ENCODE assay signal across 1 fruit fly cellular context in the genomic region with DNA sequence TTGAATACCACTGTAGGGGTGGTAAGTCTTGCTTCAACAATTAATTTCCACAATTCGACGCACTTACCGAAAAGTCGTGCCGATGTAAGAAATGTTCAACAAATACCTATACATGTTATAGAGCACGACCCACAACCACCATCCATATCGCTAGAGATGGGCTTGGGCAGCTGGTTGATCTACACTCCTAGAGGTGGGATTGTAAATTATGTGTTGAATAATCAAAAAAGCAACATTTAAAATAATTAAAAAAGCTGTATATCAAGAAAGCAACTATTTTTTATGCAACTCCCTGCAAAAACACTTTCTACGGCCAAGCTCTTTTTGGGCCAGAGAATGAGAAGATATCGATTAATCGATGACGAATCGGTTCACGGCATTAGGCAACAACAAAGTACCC.
TF ChIP-seq lines count a peak whose summit lies in the region.

A gene (minus strand): TSS at position 174 of the 400 bp plus-strand sequence.
A gene (minus strand): TSS at position 290 of the 400 bp plus-strand sequence.
A gene (plus strand): TSS at position 376 of the 400 bp plus-strand sequence.

TF ChIP-seq in whole organism, embryonic, 481 proteins besides CTCF, POLR2A, EP300 and RAD21 (continued from another document and continues in another):
- peak; percentile 72 for TF ChIP-seq Awh (GFP tag; IDR thresholded peaks at IDR 0.05; lab: Robert Waterston, UW)
- no peak for TF ChIP-seq fru (optimal IDR thresholded peaks at IDR 0.05; lab: Kevin White, UChicago)
- peak; percentile 80 for TF ChIP-seq CG11695 (GFP tag; IDR thresholded peaks at IDR 0.05; lab: Robert Waterston, UW)
- peak; percentile 67 for TF ChIP-seq run (tag; optimal IDR thresholded peaks at IDR 0.05; lab: Kevin White, UChicago)
- TF ChIP-seq shn (GFP tag; optimal IDR thresholded peaks at IDR 0.05; lab: Kevin White, UChicago), result peak; percentile 80
- peak; percentile 66 for TF ChIP-seq Spps (tag; optimal IDR thresholded peaks at IDR 0.05; lab: Kevin White, UChicago)
- TF ChIP-seq CG3281 (GFP tag; optimal IDR thresholded peaks at IDR 0.05; lab: Kevin White, UChicago), result no peak
- no peak for TF ChIP-seq CG5180 (GFP tag; optimal IDR thresholded peaks at IDR 0.05; lab: Kevin White, UChicago)
- TF ChIP-seq tio (GFP tag; optimal IDR thresholded peaks at IDR 0.05; lab: Kevin White, UChicago), result no peak
- peak; percentile 91 for TF ChIP-seq jumu (GFP tag; optimal IDR thresholded peaks at IDR 0.05; lab: Kevin White, UChicago)
- TF ChIP-seq CG6683 (GFP tag; optimal IDR thresholded peaks at IDR 0.05; lab: Kevin White, UChicago), result peak; percentile 65
- peak in 1 of 2 experiments; percentile 27 for TF ChIP-seq insv (GFP tag; optimal IDR thresholded peaks at IDR 0.05; lab: Kevin White, UChicago)
- no peak for TF ChIP-seq CG7928 (GFP tag; optimal IDR thresholded peaks at IDR 0.05; lab: Kevin White, UChicago)
- peak; percentile 65 for TF ChIP-seq CG4730 (GFP tag; IDR thresholded peaks at IDR 0.05; lab: Robert Waterston, UW)
- TF ChIP-seq Antp (GFP tag; optimal IDR thresholded peaks at IDR 0.05; lab: Kevin White, UChicago), result peak; percentile 89
- no peak for TF ChIP-seq Deaf1 (tag; optimal IDR thresholded peaks at IDR 0.05; lab: Kevin White, UChicago)
- TF ChIP-seq kay (GFP tag; optimal IDR thresholded peaks at IDR 0.05; lab: Kevin White, UChicago), result peak; percentile 90
- peak; percentile 38 to 85 for TF ChIP-seq crp (GFP tag; optimal IDR thresholded peaks at IDR 0.05; lab: Kevin White, UChicago)
- TF ChIP-seq Fer3 (tag; optimal IDR thresholded peaks at IDR 0.05; lab: Kevin White, UChicago), result no peak
- peak; percentile 99 for TF ChIP-seq CG13287 (GFP tag; IDR thresholded peaks at IDR 0.05; lab: Robert Waterston, UW; ENCODE audit: partially characterized antibody)
- TF ChIP-seq CG12391 (tag; optimal IDR thresholded peaks at IDR 0.05; lab: Kevin White, UChicago), result peak; percentile 92
- TF ChIP-seq ro (GFP tag; IDR thresholded peaks at IDR 0.05; lab: Robert Waterston, UW), result no peak
- TF ChIP-seq nerfin-1 (tag; optimal IDR thresholded peaks at IDR 0.05; lab: Kevin White, UChicago), result peak; percentile 99
- TF ChIP-seq CG4617 (GFP tag; optimal IDR thresholded peaks at IDR 0.05; lab: Kevin White, UChicago; ENCODE audit: borderline replicate concordance), result peak; percentile 93
- TF ChIP-seq Myb (GFP tag; optimal IDR thresholded peaks at IDR 0.05; lab: Kevin White, UChicago), result peak; percentile 72
- TF ChIP-seq MBD-R2 (GFP tag; IDR thresholded peaks at IDR 0.05; lab: Robert Waterston, UW), result peak; percentile 95
- peak; percentile 73 for TF ChIP-seq ttk (GFP tag; IDR thresholded peaks at IDR 0.05; lab: Robert Waterston, UW)
- no peak for TF ChIP-seq CG11504 (tag; optimal IDR thresholded peaks at IDR 0.05; lab: Kevin White, UChicago)
- peak; percentile 54 for TF ChIP-seq disco-r (GFP tag; optimal IDR thresholded peaks at IDR 0.05; lab: Kevin White, UChicago)
- TF ChIP-seq MTF-1 (GFP tag; optimal IDR thresholded peaks at IDR 0.05; lab: Kevin White, UChicago; ENCODE audit: borderline replicate concordance), result peak; percentile 26
- TF ChIP-seq CG34224 (GFP tag; IDR thresholded peaks at IDR 0.05; lab: Robert Waterston, UW; ENCODE audit: partially characterized antibody), result peak; percentile 94
- peak; percentile 74 for TF ChIP-seq klu (GFP tag; IDR thresholded peaks at IDR 0.05; lab: Robert Waterston, UW)
- TF ChIP-seq CG6689 (GFP tag; IDR thresholded peaks at IDR 0.05; lab: Robert Waterston, UW), result peak; percentile 81
- no peak for TF ChIP-seq fd64A (GFP tag; optimal IDR thresholded peaks at IDR 0.05; lab: Kevin White, UChicago)
- TF ChIP-seq Meics (GFP tag; optimal IDR thresholded peaks at IDR 0.05; lab: Kevin White, UChicago), result no peak
- peak; percentile 78 for TF ChIP-seq gfzf (GFP tag; optimal IDR thresholded peaks at IDR 0.05; lab: Kevin White, UChicago)
- TF ChIP-seq cg (GFP tag; optimal IDR thresholded peaks at IDR 0.05; lab: Kevin White, UChicago), result no peak
- TF ChIP-seq CG7987 (GFP tag; optimal IDR thresholded peaks at IDR 0.05; lab: Kevin White, UChicago), result peak; percentile 40
- TF ChIP-seq CG8281 (tag; optimal IDR thresholded peaks at IDR 0.05; lab: Kevin White, UChicago), result no peak
- no peak for TF ChIP-seq schlank (tag; optimal IDR thresholded peaks at IDR 0.05; lab: Kevin White, UChicago)
- no peak for TF ChIP-seq PHDP (tag; optimal IDR thresholded peaks at IDR 0.05; lab: Kevin White, UChicago)
- TF ChIP-seq rib (GFP tag; IDR thresholded peaks at IDR 0.05; lab: Robert Waterston, UW), result peak; percentile 76
- TF ChIP-seq crol (GFP tag; IDR thresholded peaks at IDR 0.05; lab: Robert Waterston, UW), result no peak
- no peak for TF ChIP-seq zf30C (GFP tag; optimal IDR thresholded peaks at IDR 0.05; lab: Kevin White, UChicago)
- peak; percentile 74 for TF ChIP-seq trh (GFP tag; optimal IDR thresholded peaks at IDR 0.05; lab: Kevin White, UChicago)
- no peak for TF ChIP-seq yki (optimal IDR thresholded peaks at IDR 0.05; lab: Kevin White, UChicago)
- TF ChIP-seq CG7963 (GFP tag; IDR thresholded peaks at IDR 0.05; lab: Robert Waterston, UW; ENCODE audit: partially characterized antibody), result peak; percentile 54; the same call in 2 of the 3 replicates
- TF ChIP-seq CG4282 (GFP tag; optimal IDR thresholded peaks at IDR 0.05; lab: Kevin White, UChicago), result peak; percentile 71
- TF ChIP-seq CG7786 (GFP tag; optimal IDR thresholded peaks at IDR 0.05; lab: Kevin White, UChicago), result peak; percentile 89
- TF ChIP-seq emc (GFP tag; optimal IDR thresholded peaks at IDR 0.05; lab: Kevin White, UChicago), result peak; percentile 68
- TF ChIP-seq onecut (GFP tag; IDR thresholded peaks at IDR 0.05; lab: Robert Waterston, UW), result no peak
- peak; percentile 92 for TF ChIP-seq CG18011 (GFP tag; optimal IDR thresholded peaks at IDR 0.05; lab: Kevin White, UChicago)
- peak; percentile 36; the same call in 1 of the 2 replicates for TF ChIP-seq Drgx (GFP tag; IDR thresholded peaks at IDR 0.05; lab: Robert Waterston, UW)
- no peak for TF ChIP-seq ac (GFP tag; optimal IDR thresholded peaks at IDR 0.05; lab: Kevin White, UChicago)
- peak; percentile 74 for TF ChIP-seq CG1233 (GFP tag; optimal IDR thresholded peaks at IDR 0.05; lab: Kevin White, UChicago)
- 0 out of 2 replicates have a peak, but pooled peaks have one; percentile 40 for TF ChIP-seq gsb (GFP tag; IDR thresholded peaks at IDR 0.05; lab: Robert Waterston, UW)
- TF ChIP-seq eyg (GFP tag; optimal IDR thresholded peaks at IDR 0.05; lab: Kevin White, UChicago), result peak; percentile 57
- no peak for TF ChIP-seq CG7745 (tag; optimal IDR thresholded peaks at IDR 0.05; lab: Kevin White, UChicago)
- peak; percentile 84 for TF ChIP-seq Fer1 (GFP tag; optimal IDR thresholded peaks at IDR 0.05; lab: Kevin White, UChicago)
- TF ChIP-seq caup (GFP tag; optimal IDR thresholded peaks at IDR 0.05; lab: Kevin White, UChicago; ENCODE audit: severe bottlenecking), result no peak
- peak; percentile 87 for TF ChIP-seq CG10543 (GFP tag; optimal IDR thresholded peaks at IDR 0.05; lab: Kevin White, UChicago)
- peak; percentile 69 for TF ChIP-seq Six4 (GFP tag; optimal IDR thresholded peaks at IDR 0.05; lab: Kevin White, UChicago)
- TF ChIP-seq Eip74EF (GFP tag; optimal IDR thresholded peaks at IDR 0.05; lab: Kevin White, UChicago), result no peak
- peak; percentile 85 for TF ChIP-seq Atf3 (GFP tag; optimal IDR thresholded peaks at IDR 0.05; lab: Kevin White, UChicago)
- TF ChIP-seq CG2120 (GFP tag; optimal IDR thresholded peaks at IDR 0.05; lab: Kevin White, UChicago), result peak; percentile 95
- peak; percentile 94 for TF ChIP-seq chn (GFP tag; optimal IDR thresholded peaks at IDR 0.05; lab: Kevin White, UChicago)
- peak; percentile 76 for TF ChIP-seq CG4404 (GFP tag; IDR thresholded peaks at IDR 0.05; lab: Robert Waterston, UW)
- TF ChIP-seq CG17612 (GFP tag; IDR thresholded peaks at IDR 0.05; lab: Robert Waterston, UW), result no peak
- TF ChIP-seq br (optimal IDR thresholded peaks at IDR 0.05; lab: Kevin White, UChicago), result no peak
- TF ChIP-seq HLH54F (GFP tag; optimal IDR thresholded peaks at IDR 0.05; lab: Kevin White, UChicago), result peak; percentile 94
- TF ChIP-seq mam (GFP tag; optimal IDR thresholded peaks at IDR 0.05; lab: Kevin White, UChicago), result peak; percentile 93
- peak; percentile 25; the same call in 1 of the 2 replicates for TF ChIP-seq Ravus (GFP tag; IDR thresholded peaks at IDR 0.05; lab: Robert Waterston, UW)
- peak; percentile 78 for TF ChIP-seq zen (tag; optimal IDR thresholded peaks at IDR 0.05; lab: Kevin White, UChicago)
- TF ChIP-seq pan (optimal IDR thresholded peaks at IDR 0.05; lab: Kevin White, UChicago), result no peak
- TF ChIP-seq pan (GFP tag; optimal IDR thresholded peaks at IDR 0.05 in 1 of 2, IDR thresholded peaks at IDR 0.05 in 1 of 2), result peak in 1 of 2 experiments; percentile 80
- peak; percentile 83 for TF ChIP-seq kah (GFP tag; optimal IDR thresholded peaks at IDR 0.05; lab: Kevin White, UChicago)
- TF ChIP-seq btn (GFP tag; optimal IDR thresholded peaks at IDR 0.05; lab: Kevin White, UChicago), result peak; percentile 14
- TF ChIP-seq HLHmδ (GFP tag; optimal IDR thresholded peaks at IDR 0.05; lab: Kevin White, UChicago), result no peak
- TF ChIP-seq CG8388 (GFP tag; optimal IDR thresholded peaks at IDR 0.05; lab: Kevin White, UChicago), result peak; percentile 77
- TF ChIP-seq CG13424 (tag; optimal IDR thresholded peaks at IDR 0.05; lab: Kevin White, UChicago), result peak; percentile 88
- no peak for TF ChIP-seq scrt (GFP tag; optimal IDR thresholded peaks at IDR 0.05; lab: Kevin White, UChicago)
- peak; percentile 47 for TF ChIP-seq CG17912 (GFP tag; optimal IDR thresholded peaks at IDR 0.05; lab: Kevin White, UChicago)
- TF ChIP-seq grau (tag; optimal IDR thresholded peaks at IDR 0.05; lab: Kevin White, UChicago), result no peak
- TF ChIP-seq B-H1 (GFP tag; IDR thresholded peaks at IDR 0.05; lab: Robert Waterston, UW), result no peak; the same call in 2 of the 3 replicates
- peak; percentile 68 for TF ChIP-seq salm (tag; optimal IDR thresholded peaks at IDR 0.05; lab: Kevin White, UChicago)
- peak; percentile 70 for TF ChIP-seq E2f2 (GFP tag; IDR thresholded peaks at IDR 0.05; lab: Robert Waterston, UW)
- TF ChIP-seq CG1603 (tag; optimal IDR thresholded peaks at IDR 0.05; lab: Kevin White, UChicago), result no peak
- no peak for TF ChIP-seq GATAe (GFP tag; conservative IDR thresholded peaks at IDR 0.05; lab: Robert Waterston, UW)
- peak; percentile 75 for TF ChIP-seq ci (GFP tag; IDR thresholded peaks at IDR 0.05; lab: Robert Waterston, UW)
- TF ChIP-seq CG1602 (GFP tag; optimal IDR thresholded peaks at IDR 0.05; lab: Kevin White, UChicago), result peak; percentile 86
- peak; percentile 65 for TF ChIP-seq CG11085 (GFP tag; IDR thresholded peaks at IDR 0.05; lab: Robert Waterston, UW)
- peak; percentile 91 for TF ChIP-seq pho (GFP tag; optimal IDR thresholded peaks at IDR 0.05; lab: Kevin White, UChicago)
- peak; percentile 55 for TF ChIP-seq luna (GFP tag; optimal IDR thresholded peaks at IDR 0.05; lab: Kevin White, UChicago)
- no peak for TF ChIP-seq Sox100B (GFP tag; optimal IDR thresholded peaks at IDR 0.05; lab: Kevin White, UChicago)
- TF ChIP-seq CG17359 (tag; optimal IDR thresholded peaks at IDR 0.05; lab: Kevin White, UChicago), result peak; percentile 79
- peak; percentile 89 for TF ChIP-seq amos (GFP tag; IDR thresholded peaks at IDR 0.05; lab: Robert Waterston, UW; ENCODE audit: partially characterized antibody)
- TF ChIP-seq sc (optimal IDR thresholded peaks at IDR 0.05; lab: Kevin White, UChicago), result no peak
- no peak for TF ChIP-seq sc (GFP tag; optimal IDR thresholded peaks at IDR 0.05; lab: Kevin White, UChicago)
- TF ChIP-seq CG34376 (GFP tag; optimal IDR thresholded peaks at IDR 0.05; lab: Kevin White, UChicago), result peak; percentile 69
- TF ChIP-seq gce (GFP tag; IDR thresholded peaks at IDR 0.05; lab: Robert Waterston, UW), result 0 out of 3 replicates have a peak, but pooled peaks have one; percentile 7
- TF ChIP-seq croc (GFP tag; conservative IDR thresholded peaks at IDR 0.05; lab: Robert Waterston, UW), result peak; percentile 59
- TF ChIP-seq oc (tag; optimal IDR thresholded peaks at IDR 0.05; lab: Kevin White, UChicago), result no peak
- TF ChIP-seq vvl (GFP tag; IDR thresholded peaks at IDR 0.05; lab: Robert Waterston, UW), result peak; percentile 85
- TF ChIP-seq vfl (GFP tag; optimal IDR thresholded peaks at IDR 0.05; lab: Kevin White, UChicago), result peak; percentile 92
- TF ChIP-seq CG13296 (GFP tag; optimal IDR thresholded peaks at IDR 0.05; lab: Kevin White, UChicago), result no peak
- TF ChIP-seq CG6254 (GFP tag; optimal IDR thresholded peaks at IDR 0.05; lab: Kevin White, UChicago), result no peak
- TF ChIP-seq CG15073 (GFP tag; optimal IDR thresholded peaks at IDR 0.05; lab: Kevin White, UChicago), result peak; percentile 8
- TF ChIP-seq CG2712 (tag; optimal IDR thresholded peaks at IDR 0.05; lab: Kevin White, UChicago), result peak; percentile 88
- no peak for TF ChIP-seq Doc2 (GFP tag; IDR thresholded peaks at IDR 0.05; lab: Robert Waterston, UW)
- no peak for TF ChIP-seq CG4854 (GFP tag; optimal IDR thresholded peaks at IDR 0.05; lab: Kevin White, UChicago)
- TF ChIP-seq lola (GFP tag; optimal IDR thresholded peaks at IDR 0.05; lab: Kevin White, UChicago), result peak in 1 of 3 experiments; percentile 82
- TF ChIP-seq BtbVII (GFP tag; optimal IDR thresholded peaks at IDR 0.05; lab: Kevin White, UChicago), result peak; percentile 54
- TF ChIP-seq CG6175 (GFP tag; IDR thresholded peaks at IDR 0.05; lab: Robert Waterston, UW), result peak; percentile 63; the same call in 1 of the 3 replicates
- no peak for TF ChIP-seq Kr (GFP tag; optimal IDR thresholded peaks at IDR 0.05; lab: Kevin White, UChicago)
- TF ChIP-seq CG17328 (GFP tag; IDR thresholded peaks at IDR 0.05; lab: Robert Waterston, UW), result peak; percentile 71
- peak; percentile 27 for TF ChIP-seq fd102C (GFP tag; optimal IDR thresholded peaks at IDR 0.05; lab: Kevin White, UChicago)
- TF ChIP-seq ato (GFP tag; IDR thresholded peaks at IDR 0.05; lab: Robert Waterston, UW; ENCODE audit: partially characterized antibody), result peak; percentile 73
- TF ChIP-seq dati (GFP tag; IDR thresholded peaks at IDR 0.05; lab: Robert Waterston, UW), result no peak
- peak; percentile 89 for TF ChIP-seq CG12659 (GFP tag; optimal IDR thresholded peaks at IDR 0.05; lab: Kevin White, UChicago)
- TF ChIP-seq CG6654 (GFP tag; optimal IDR thresholded peaks at IDR 0.05; lab: Kevin White, UChicago), result no peak
- TF ChIP-seq HLH3B (GFP tag; IDR thresholded peaks at IDR 0.05; lab: Robert Waterston, UW), result peak; percentile 82
- TF ChIP-seq ind (GFP tag; optimal IDR thresholded peaks at IDR 0.05; lab: Kevin White, UChicago), result peak; percentile 91
- 0 out of 3 replicates have a peak, but pooled peaks have one; percentile 51 for TF ChIP-seq Mrtf (GFP tag; IDR thresholded peaks at IDR 0.05; lab: Robert Waterston, UW)
- peak; percentile 71 for TF ChIP-seq CG31224 (GFP tag; IDR thresholded peaks at IDR 0.05; lab: Robert Waterston, UW)
- peak; percentile 77 for TF ChIP-seq cas (GFP tag; IDR thresholded peaks at IDR 0.05; lab: Robert Waterston, UW)
